Fruit fly (Drosophila melanogaster): ENCODE measurements around the gene CG9547.
A peak's percentile ranks its signal among the peaks of the same experiment; 100 is the strongest.

CG9547 gene

DNA sequence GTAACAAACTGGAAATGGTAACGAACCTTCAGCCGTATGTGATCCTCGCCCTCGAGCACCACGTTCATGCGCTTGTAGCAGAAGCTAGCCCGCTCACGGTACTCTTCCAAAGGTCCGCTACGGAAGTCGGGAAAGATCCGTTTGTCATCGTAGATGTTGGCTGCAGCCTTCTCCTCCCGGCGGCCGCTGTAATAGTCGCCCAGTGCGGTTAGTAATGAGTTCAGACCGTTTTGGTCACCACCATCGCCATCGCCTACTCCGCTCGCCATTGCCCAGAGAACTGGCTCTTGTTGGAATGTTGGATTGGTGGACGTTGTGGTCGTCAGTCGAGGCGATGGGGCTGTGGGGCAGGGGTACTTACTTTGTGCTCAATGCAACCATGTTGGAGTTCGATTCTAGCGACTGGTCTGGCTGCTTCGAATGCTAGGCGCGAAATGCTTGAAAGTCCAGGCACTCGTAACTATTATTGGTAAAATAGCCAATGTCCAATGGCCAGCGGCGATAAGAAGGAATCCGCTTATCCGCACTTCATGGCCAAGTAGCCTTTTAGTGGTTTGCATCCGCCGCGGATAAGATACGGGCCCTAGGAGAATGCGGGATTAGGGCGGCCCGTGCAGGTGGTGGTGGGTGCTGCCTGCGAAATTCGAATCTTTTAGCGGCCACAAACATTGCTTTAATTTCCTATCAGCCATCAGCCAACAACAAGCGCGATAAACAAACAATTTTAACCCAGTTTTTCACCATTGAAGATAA, 46.6 kb downstream of the CG9547 start:
- TF ChIP-seq run (tag; optimal IDR thresholded peaks at IDR 0.05) (peak; percentile 22), emc (GFP tag; optimal IDR thresholded peaks at IDR 0.05) (no peak), Mes4 (GFP tag; optimal IDR thresholded peaks at IDR 0.05) (no peak), Chrac-16 (GFP tag; optimal IDR thresholded peaks at IDR 0.05) (no peak), Trl (optimal IDR thresholded peaks at IDR 0.05) (no peak), Trl (GFP tag; optimal IDR thresholded peaks at IDR 0.05) (no peak), CG34376 (GFP tag; optimal IDR thresholded peaks at IDR 0.05) (peak; percentile 75), Hey (tag; optimal IDR thresholded peaks at IDR 0.05) (peak; percentile 84), fd102C (GFP tag; optimal IDR thresholded peaks at IDR 0.05) (no peak), CG18764 (GFP tag; optimal IDR thresholded peaks at IDR 0.05) (no peak), CG10366 (GFP tag; IDR thresholded peaks at IDR 0.05) (no peak), Atf3 (GFP tag; optimal IDR thresholded peaks at IDR 0.05) (no peak), Atf6 (GFP tag; IDR thresholded peaks at IDR 0.05) (no peak), lab (GFP tag; optimal IDR thresholded peaks at IDR 0.05) (peak; percentile 24), CG6854 (GFP tag; optimal IDR thresholded peaks at IDR 0.05) (no peak), Six4 (GFP tag; optimal IDR thresholded peaks at IDR 0.05) (no peak), Bdp1 (GFP tag; optimal IDR thresholded peaks at IDR 0.05) (no peak), CG5180 (GFP tag; optimal IDR thresholded peaks at IDR 0.05) (peak; percentile 99), gcm (GFP tag; optimal IDR thresholded peaks at IDR 0.05) (peak; percentile 20), MBD-R2 (GFP tag; IDR thresholded peaks at IDR 0.05) (peak; percentile 34), Drgx (GFP tag; IDR thresholded peaks at IDR 0.05) (no peak), zfh1 (GFP tag; IDR thresholded peaks at IDR 0.05) (no peak), CG14667 (GFP tag; IDR thresholded peaks at IDR 0.05) (no peak), gt (GFP tag; IDR thresholded peaks at IDR 0.05) (no peak), Eip74EF (GFP tag; optimal IDR thresholded peaks at IDR 0.05) (no peak), grn (GFP tag; optimal IDR thresholded peaks at IDR 0.05) (peak; percentile 75), rib (GFP tag; IDR thresholded peaks at IDR 0.05) (peak; percentile 32; the same call in 1 of the 2 replicates), Abd-B (GFP tag; optimal IDR thresholded peaks at IDR 0.05) (no peak), Dfd (GFP tag; optimal IDR thresholded peaks at IDR 0.05) (no peak), Awh (GFP tag; IDR thresholded peaks at IDR 0.05) (peak; percentile 29; the same call in 1 of the 2 replicates), CG17912 (GFP tag; optimal IDR thresholded peaks at IDR 0.05) (peak; percentile 13), esg (GFP tag; conservative IDR thresholded peaks at IDR 0.05) (no peak), CG3726 (GFP tag; IDR thresholded peaks at IDR 0.05) (no peak), sd (tag; optimal IDR thresholded peaks at IDR 0.05) (peak; percentile 68), Neu2 (GFP tag; optimal IDR thresholded peaks at IDR 0.05; ENCODE audit: borderline replicate concordance) (peak; percentile 50), ara (GFP tag; IDR thresholded peaks at IDR 0.05) (0 out of 2 replicates have a peak, but pooled peaks have one; percentile 18), dmrt11E (tag; optimal IDR thresholded peaks at IDR 0.05) (no peak), dan (GFP tag; IDR thresholded peaks at IDR 0.05) (no peak), Sry-δ (GFP tag; optimal IDR thresholded peaks at IDR 0.05) (no peak), kah (GFP tag; optimal IDR thresholded peaks at IDR 0.05) (peak; percentile 2), CG13287 (GFP tag; IDR thresholded peaks at IDR 0.05; ENCODE audit: partially characterized antibody) (peak; percentile 14; the same call in 1 of the 2 replicates), gcm2 (GFP tag; optimal IDR thresholded peaks at IDR 0.05) (no peak), Sox102F (GFP tag; optimal IDR thresholded peaks at IDR 0.05) (no peak), GATAe (GFP tag; conservative IDR thresholded peaks at IDR 0.05) (peak; percentile 69), fd3F (GFP tag; optimal IDR thresholded peaks at IDR 0.05) (no peak), CG18011 (GFP tag; optimal IDR thresholded peaks at IDR 0.05) (no peak), BtbVII (GFP tag; optimal IDR thresholded peaks at IDR 0.05) (peak; percentile 18), row (GFP tag; IDR thresholded peaks at IDR 0.05) (no peak), unpg (GFP tag; optimal IDR thresholded peaks at IDR 0.05) (no peak), Hr78 (GFP tag; optimal IDR thresholded peaks at IDR 0.05) (peak in 1 of 2 experiments; percentile 67)

Measured in whole organism, embryonic.